Worm (Caenorhabditis elegans): Measurements from ENCODE around the gene C17E7.9.

Gene C17E7.9

DNA sequence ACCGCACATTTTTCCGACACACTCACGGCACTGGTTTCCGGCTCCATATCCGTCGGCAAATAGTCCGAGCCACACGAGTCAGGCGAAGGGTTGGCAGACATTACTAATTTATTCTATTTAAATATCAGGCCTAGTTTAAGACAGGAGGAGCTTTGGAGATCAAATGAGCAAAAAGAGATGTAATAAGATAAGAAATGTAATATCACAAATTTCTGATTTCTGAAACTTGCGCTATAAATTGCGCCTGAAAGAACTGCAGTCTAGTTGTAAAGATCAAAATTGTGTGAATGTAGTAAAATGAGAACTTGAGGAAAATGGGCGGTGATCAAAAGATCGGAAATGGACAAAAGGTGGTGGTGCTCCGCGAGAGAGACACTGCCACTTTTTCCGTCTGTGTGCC is 35.8 kb downstream of the C17E7.9 start, which contains the start of gene nhr-186:
Gene nhr-186 (minus strand): TSS at position 101 of the 400 bp plus-strand sequence.
- TF ChIP-seq unc-42 (tag; optimal IDR thresholded peaks at IDR 0.05) (no peak), ama-1 (optimal IDR thresholded peaks at IDR 0.05) (no peak), pat-9 (tag; optimal IDR thresholded peaks at IDR 0.05) (no peak), C08G9.2 (tag; optimal IDR thresholded peaks at IDR 0.05) (no peak), ceh-2 (tag; optimal IDR thresholded peaks at IDR 0.05) (no peak), nhr-11 (tag; optimal IDR thresholded peaks at IDR 0.05) (no peak), ztf-16 (tag; optimal IDR thresholded peaks at IDR 0.05) (no peak), npax-4 (tag; optimal IDR thresholded peaks at IDR 0.05) (no peak), hlh-15 (tag; optimal IDR thresholded peaks at IDR 0.05) (no peak), ceh-14 (tag; optimal IDR thresholded peaks at IDR 0.05) (no peak), ref-2 (tag; optimal IDR thresholded peaks at IDR 0.05) (no peak), unc-86 (tag; optimal IDR thresholded peaks at IDR 0.05) (no peak), ceh-34 (tag; optimal IDR thresholded peaks at IDR 0.05) (no peak), ahr-1 (tag; optimal IDR thresholded peaks at IDR 0.05) (no peak), nhr-232 (tag; optimal IDR thresholded peaks at IDR 0.05) (no peak), ceh-48 (tag; optimal IDR thresholded peaks at IDR 0.05) (no peak), fax-1 (tag; optimal IDR thresholded peaks at IDR 0.05) (no peak), unc-55 (GFP tag; optimal IDR thresholded peaks at IDR 0.05) (no peak)

- TF ChIP-seq ceh-2 (tag; optimal IDR thresholded peaks at IDR 0.05) = no peak
- TF ChIP-seq hlh-15 (tag; optimal IDR thresholded peaks at IDR 0.05) = no peak
- no peak for TF ChIP-seq K02D7.2 (tag; optimal IDR thresholded peaks at IDR 0.05)
- no peak for TF ChIP-seq tbx-7 (tag; optimal IDR thresholded peaks at IDR 0.05)
- no peak for TF ChIP-seq fkh-6 (tag; optimal IDR thresholded peaks at IDR 0.05)
- no peak for TF ChIP-seq unc-55 (GFP tag; optimal IDR thresholded peaks at IDR 0.05)
- no peak for TF ChIP-seq ceh-14 (tag; optimal IDR thresholded peaks at IDR 0.05)
- no peak for TF ChIP-seq elt-2 (tag; optimal IDR thresholded peaks at IDR 0.05)
- no peak for TF ChIP-seq lin-11 (tag; optimal IDR thresholded peaks at IDR 0.05)
- no peak for TF ChIP-seq unc-3 (GFP tag; conservative IDR thresholded peaks at IDR 0.05)
- TF ChIP-seq unc-3 (tag; optimal IDR thresholded peaks at IDR 0.05) = no peak
- TF ChIP-seq npax-4 (tag; optimal IDR thresholded peaks at IDR 0.05) = no peak
- no peak for TF ChIP-seq fkh-10 (GFP tag; optimal IDR thresholded peaks at IDR 0.05)
- TF ChIP-seq syd-9 (tag; optimal IDR thresholded peaks at IDR 0.05) = no peak
- no peak for TF ChIP-seq ceh-48 (tag; optimal IDR thresholded peaks at IDR 0.05)
- no peak for TF ChIP-seq pag-3 (tag; optimal IDR thresholded peaks at IDR 0.05; ENCODE audit: borderline replicate concordance)
- TF ChIP-seq pat-9 (tag; optimal IDR thresholded peaks at IDR 0.05) = no peak
- no peak for TF ChIP-seq sox-4 (tag; optimal IDR thresholded peaks at IDR 0.05)
- no peak for TF ChIP-seq F13H6.1 (tag; optimal IDR thresholded peaks at IDR 0.05)
These were observed 38.9 kb downstream of the C17E7.9 start for ce11 chrV:3851760-3852159.

DNA sequence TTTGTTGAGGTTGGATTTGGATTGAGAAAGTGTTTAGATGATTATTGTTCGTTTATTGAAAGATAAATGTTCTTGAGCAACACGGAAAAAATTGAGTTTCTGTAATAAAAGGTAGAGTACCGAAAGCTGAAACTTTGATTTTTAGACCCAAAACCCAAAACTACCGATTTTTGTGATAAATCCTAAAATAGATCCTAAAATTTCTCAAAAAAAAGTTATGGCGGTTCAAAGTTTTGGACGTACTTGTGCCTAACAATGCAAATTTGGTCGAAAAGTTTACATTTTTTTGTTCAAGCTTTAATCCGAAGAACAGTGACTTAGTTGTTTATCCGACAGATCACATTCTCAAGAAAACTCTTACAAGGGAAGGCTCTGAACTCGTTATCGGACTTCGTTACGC is 43.4 kb downstream of the C17E7.9 start, which contains the start of gene nhr-185:
Gene nhr-185 (minus strand): TSS at position 101 of the 400 bp plus-strand sequence.
- no peak for TF ChIP-seq ceh-2 (tag; optimal IDR thresholded peaks at IDR 0.05)
- no peak for TF ChIP-seq nfya-1 (tag; optimal IDR thresholded peaks at IDR 0.05)
- no peak for TF ChIP-seq lim-6 (tag; optimal IDR thresholded peaks at IDR 0.05)
- no peak for TF ChIP-seq che-1 (tag; optimal IDR thresholded peaks at IDR 0.05)
- TF ChIP-seq unc-86 (tag; optimal IDR thresholded peaks at IDR 0.05) = no peak
- no peak for TF ChIP-seq ceh-6 (GFP tag; optimal IDR thresholded peaks at IDR 0.05)
- no peak for TF ChIP-seq K02D7.2 (tag; optimal IDR thresholded peaks at IDR 0.05)
- TF ChIP-seq sox-4 (tag; optimal IDR thresholded peaks at IDR 0.05) = no peak

- TF ChIP-seq pag-3 (tag; optimal IDR thresholded peaks at IDR 0.05; ENCODE audit: borderline replicate concordance) = no peak
- TF ChIP-seq ceh-30 (tag; optimal IDR thresholded peaks at IDR 0.05) = no peak
- TF ChIP-seq ceh-9 (tag; optimal IDR thresholded peaks at IDR 0.05) = no peak
- TF ChIP-seq fkh-6 (tag; optimal IDR thresholded peaks at IDR 0.05) = no peak
- TF ChIP-seq hlh-13 (GFP tag; optimal IDR thresholded peaks at IDR 0.05) = no peak
- no peak for TF ChIP-seq dmd-4 (tag; optimal IDR thresholded peaks at IDR 0.05; ENCODE audit: borderline replicate concordance)
- TF ChIP-seq ceh-24 (tag; optimal IDR thresholded peaks at IDR 0.05) = no peak
- TF ChIP-seq pqm-1 (tag; optimal IDR thresholded peaks at IDR 0.05) = no peak
- TF ChIP-seq ceh-6 (GFP tag; optimal IDR thresholded peaks at IDR 0.05) = no peak
- TF ChIP-seq zip-5 (tag; optimal IDR thresholded peaks at IDR 0.05) = no peak
- TF ChIP-seq nhr-232 (tag; optimal IDR thresholded peaks at IDR 0.05) = no peak
- TF ChIP-seq ttx-3 (tag; optimal IDR thresholded peaks at IDR 0.05) = no peak
- TF ChIP-seq odd-2 (tag; optimal IDR thresholded peaks at IDR 0.05) = no peak
- TF ChIP-seq pha-2 (tag; optimal IDR thresholded peaks at IDR 0.05) = no peak
- TF ChIP-seq K09A11.1 (tag; optimal IDR thresholded peaks at IDR 0.05; ENCODE audit: insufficient read depth) = no peak
- no peak for TF ChIP-seq unc-42 (tag; optimal IDR thresholded peaks at IDR 0.05)
- TF ChIP-seq sox-4 (tag; optimal IDR thresholded peaks at IDR 0.05) = no peak
These were observed 46.7 kb downstream of the C17E7.9 start, which contains the start of gene ugt-32 for ce11 chrV:3843926-3844325. Gene ugt-32 (minus strand): TSS chrV:3844007.

Data from whole organism, late embryonic.